Worm (Caenorhabditis elegans) whole organism, L1 larva: ENCODE results near the gene F09B9.5.
A peak's percentile ranks its signal among the peaks of the same experiment; 100 is the strongest.

ENCODE experiments used
- C04F5.9 ChIP-seq: sonication (generic microtip); optimal IDR thresholded peaks from 2 replicates; lab custom pipeline; 2016; ENCODE audit warnings: missing genetic modification characterization, missing compliant biosample characterization
- C16A3.4 ChIP-seq: fragments of 150-350 bp; optimal IDR thresholded peaks from 2 replicates; lab custom pipeline; 2014; ENCODE audit warnings: missing biosample characterization, missing genetic modification characterization
- Y116A8C.19 ChIP-seq: sonication (generic microtip); optimal IDR thresholded peaks from 2 replicates; lab custom pipeline; 2016; ENCODE audit warnings: missing compliant biosample characterization, missing genetic modification characterization, borderline replicate concordance
- aha-1 ChIP-seq: fragments of 150-350 bp; optimal IDR thresholded peaks from 2 replicates; lab custom pipeline; 2014; ENCODE audit warnings: missing biosample characterization, missing genetic modification characterization
- ama-1 ChIP-seq: fragments of 150-350 bp; optimal IDR thresholded peaks from 2 replicates; lab custom pipeline; 2014
- blmp-1 ChIP-seq: fragments of 150-350 bp; optimal IDR thresholded peaks from 2 replicates; lab custom pipeline; 2014; ENCODE audit warnings: missing biosample characterization, missing genetic modification characterization
- ceh-88 ChIP-seq: fragments of 200-800 bp; sonication (Bioruptor generic); IDR thresholded peaks from 2 replicates; pipeline ENCODE4 v1.3.6; 2022; ENCODE audit warnings: missing genetic modification characterization, missing compliant biosample characterization
- ceh-90 ChIP-seq: sonication (generic microtip); optimal IDR thresholded peaks from 2 replicates; lab custom pipeline; 2016; ENCODE audit warnings: missing genetic modification characterization, missing compliant biosample characterization
- dpl-1 ChIP-seq, 3 experiments: fragments of 150-350 bp in 2 of 3; sonication (generic microtip) in 1 of 3; optimal IDR thresholded peaks; 2 replicates each; lab custom pipeline; 2014 to 2017; ENCODE audit warnings: missing biosample characterization in 3 of 3, missing genetic modification characterization in 3 of 3, missing genetic modification reagents in 3 of 3
- efl-3 ChIP-seq: fragments of 200-800 bp; sonication (Bioruptor generic); optimal IDR thresholded peaks from 2 replicates; lab custom pipeline; 2018; ENCODE audit warnings: mild to moderate bottlenecking, missing genetic modification characterization, missing compliant biosample characterization
- hlh-4 ChIP-seq: sonication (generic microtip); optimal IDR thresholded peaks from 2 replicates; lab custom pipeline; 2016; ENCODE audit warnings: mild to moderate bottlenecking, missing genetic modification characterization, missing compliant biosample characterization
- lin-14 ChIP-seq: fragments of 200-800 bp; sonication (Bioruptor generic); optimal IDR thresholded peaks from 2 replicates; lab custom pipeline; 2018; ENCODE audit warnings: mild to moderate bottlenecking, missing genetic modification characterization, moderate library complexity, missing compliant biosample characterization
- lin-15B ChIP-seq: fragments of 150-350 bp; sonication (generic microtip); optimal IDR thresholded peaks from 3 replicates; lab custom pipeline; 2014; ENCODE audit warnings: missing biosample characterization, missing genetic modification characterization
- lin-35 ChIP-seq, 2 experiments: fragments of 150-350 bp; optimal IDR thresholded peaks; 2 replicates each; lab custom pipeline; 2014; ENCODE audit warnings: missing biosample characterization in 2 of 2, missing genetic modification characterization in 2 of 2, missing genetic modification reagents in 2 of 2
- lsy-2 ChIP-seq, 2 experiments: fragments of 150-350 bp; optimal IDR thresholded peaks; 2 replicates each; lab custom pipeline; 2014; ENCODE audit warnings: missing biosample characterization in 2 of 2, missing genetic modification characterization in 2 of 2
- mdl-1 ChIP-seq, 2 experiments: fragments of 150-350 bp; optimal IDR thresholded peaks; 2 replicates each; lab custom pipeline; 2014 to 2017; ENCODE audit warnings: missing biosample characterization in 2 of 2, missing genetic modification characterization in 2 of 2, inconsistent platforms in 1 of 2
- mep-1 ChIP-seq: fragments of 150-350 bp; optimal IDR thresholded peaks from 2 replicates; lab custom pipeline; 2014; ENCODE audit warnings: missing biosample characterization, missing genetic modification characterization
- nhr-19 ChIP-seq: fragments of 200-800 bp; sonication (Bioruptor generic); conservative IDR thresholded peaks from 2 replicates; pipeline ENCODE4 v1.3.6; 2022; ENCODE audit warnings: missing genetic modification characterization, missing compliant biosample characterization
- nhr-20 ChIP-seq: sonication (generic microtip); optimal IDR thresholded peaks from 2 replicates; lab custom pipeline; 2016; ENCODE audit warnings: mild to moderate bottlenecking, missing genetic modification characterization, missing compliant biosample characterization
- nhr-71 ChIP-seq: sonication (generic microtip); optimal IDR thresholded peaks from 2 replicates; lab custom pipeline; 2016; ENCODE audit warnings: mild to moderate bottlenecking, missing genetic modification characterization, moderate library complexity, missing compliant biosample characterization
- rnt-1 ChIP-seq: sonication (generic microtip); optimal IDR thresholded peaks from 2 replicates; lab custom pipeline; 2016; ENCODE audit warnings: mild to moderate bottlenecking, missing genetic modification characterization, moderate library complexity, missing compliant biosample characterization
- skn-1 ChIP-seq: fragments of 150-350 bp; optimal IDR thresholded peaks from 2 replicates; lab custom pipeline; 2014; ENCODE audit warnings: missing biosample characterization, missing genetic modification characterization
- snu-23 ChIP-seq: sonication (generic microtip); optimal IDR thresholded peaks from 2 replicates; lab custom pipeline; 2016; ENCODE audit warnings: missing genetic modification characterization, missing compliant biosample characterization
- sptf-1 ChIP-seq: fragments of 150-350 bp; optimal IDR thresholded peaks from 2 replicates; lab custom pipeline; 2014; ENCODE audit warnings: missing biosample characterization, missing genetic modification characterization
- sup-37 ChIP-seq: fragments of 200-800 bp; sonication (Bioruptor generic); optimal IDR thresholded peaks from 2 replicates; lab custom pipeline; 2018; ENCODE audit warnings: mild to moderate bottlenecking, missing genetic modification characterization, missing compliant biosample characterization
- unc-98 ChIP-seq: fragments of 200-800 bp; sonication (Bioruptor generic); IDR thresholded peaks from 2 replicates; pipeline ENCODE4 v1.3.6; 2022; ENCODE audit warnings: missing genetic modification characterization, missing compliant biosample characterization
- zip-4 ChIP-seq: fragments of 200-800 bp; sonication (Bioruptor generic); optimal IDR thresholded peaks from 2 replicates; lab custom pipeline; 2018; ENCODE audit warnings: mild to moderate bottlenecking, missing genetic modification characterization, moderate library complexity, missing compliant biosample characterization
- ztf-11 ChIP-seq, 2 experiments: sonication (generic microtip); optimal IDR thresholded peaks; 2 replicates each; lab custom pipeline; 2016 to 2017; ENCODE audit warnings: missing genetic modification characterization in 2 of 2, missing biosample characterization in 1 of 2, missing compliant biosample characterization in 1 of 2

Gene F09B9.5

ce11 chrX:10204313-10205063 lies 49.9 kb downstream of the F09B9.5 start:
- TF ChIP-seq dpl-1 (GFP tag; optimal IDR thresholded peaks at IDR 0.05; lab: Kevin White, UChicago) (no peak), C04F5.9 (tag; lab: Kevin White, UChicago) (no peak), nhr-71 (tag; lab: Kevin White, UChicago) (peak; percentile 60), nhr-20 (tag; lab: Kevin White, UChicago) (peak; percentile 16), rnt-1 (peak; percentile 62), mep-1 (tag; lab: Kevin White, UChicago) (peak; percentile 9), snu-23 (GFP tag; lab: Kevin White, UChicago) (peak; percentile 13), lin-14 (GFP tag; lab: Kevin White, UChicago) (peak; percentile 63), aha-1 (tag; lab: Kevin White, UChicago) (no peak), blmp-1 (tag; lab: Kevin White, UChicago) (peak; percentile 71), zip-4 (GFP tag; lab: Kevin White, UChicago) (no peak), mdl-1 (tag; optimal IDR thresholded peaks at IDR 0.05; lab: Kevin White, UChicago) (no peak), C16A3.4 (tag; lab: Kevin White, UChicago) (no peak)

ce11 chrX:10205321-10205720 lies 50.7 kb downstream of the F09B9.5 start, which contains the start of gene sex-1:
sex-1 (minus strand) TSS chrX:10205421.
- no peak for TF ChIP-seq ama-1 (lab: Kevin White, UChicago)
- no peak for TF ChIP-seq aha-1 (tag; lab: Kevin White, UChicago)
- TF ChIP-seq hlh-4 (tag; lab: Kevin White, UChicago), result no peak
- TF ChIP-seq skn-1 (tag; lab: Kevin White, UChicago), result no peak
- TF ChIP-seq nhr-19, result no peak
- TF ChIP-seq efl-3 (GFP tag; lab: Kevin White, UChicago), result no peak

- TF ChIP-seq lsy-2 (tag; optimal IDR thresholded peaks at IDR 0.05; lab: Kevin White, UChicago) (no peak), lin-35 (GFP tag; optimal IDR thresholded peaks at IDR 0.05; lab: Kevin White, UChicago) (no peak), Y116A8C.19 (no peak), ceh-88 (GFP tag; lab: Robert Waterston, UW) (no peak), unc-98 (GFP tag; lab: Robert Waterston, UW) (no peak), sup-37 (GFP tag; lab: Kevin White, UChicago) (no peak), ztf-11 (tag; optimal IDR thresholded peaks at IDR 0.05; lab: Kevin White, UChicago) (no peak), sptf-1 (tag; lab: Kevin White, UChicago) (no peak), blmp-1 (tag; lab: Kevin White, UChicago) (no peak), lin-15B (tag; lab: Kevin White, UChicago) (no peak), ceh-90 (tag; lab: Kevin White, UChicago) (no peak)
Measured at ce11 chrX:10206008-10206407, 51.4 kb downstream of the F09B9.5 start.
